Worm (Caenorhabditis elegans) whole organism, L1 larva: Measurements from ENCODE around the gene mec-2.

Source experiments
- F16B12.6 ChIP-seq: fragments of 150-350 bp; optimal IDR thresholded peaks from 2 replicates; lab custom pipeline; 2014; ENCODE audit warnings: missing biosample characterization, missing genetic modification characterization
- Y116A8C.19 ChIP-seq: sonication (generic microtip); optimal IDR thresholded peaks from 2 replicates; lab custom pipeline; 2016; ENCODE audit warnings: missing compliant biosample characterization, missing genetic modification characterization, borderline replicate concordance
- alr-1 ChIP-seq: fragments of 200-800 bp; sonication (Bioruptor generic); optimal IDR thresholded peaks from 2 replicates; lab custom pipeline; 2018; ENCODE audit warnings: borderline replicate concordance, mild to moderate bottlenecking, missing genetic modification characterization, missing compliant biosample characterization
- aly-2 ChIP-seq: fragments of 150-350 bp; optimal IDR thresholded peaks from 2 replicates; lab custom pipeline; 2014; ENCODE audit warnings: missing biosample characterization, missing genetic modification characterization
- ama-1 ChIP-seq: fragments of 150-350 bp; optimal IDR thresholded peaks from 2 replicates; lab custom pipeline; 2014
- blmp-1 ChIP-seq: fragments of 150-350 bp; optimal IDR thresholded peaks from 2 replicates; lab custom pipeline; 2014; ENCODE audit warnings: missing biosample characterization, missing genetic modification characterization
- ceh-63 ChIP-seq: fragments of 200-800 bp; sonication (Bioruptor generic); optimal IDR thresholded peaks from 2 replicates; lab custom pipeline; 2018; ENCODE audit warnings: mild to moderate bottlenecking, missing genetic modification characterization, missing compliant biosample characterization
- ceh-8 ChIP-seq: fragments of 200-800 bp; sonication (Bioruptor generic); optimal IDR thresholded peaks from 2 replicates; lab custom pipeline; 2018; ENCODE audit warnings: mild to moderate bottlenecking, missing genetic modification characterization, moderate library complexity, missing compliant biosample characterization
- ceh-82 ChIP-seq, 3 experiments: fragments of 150-350 bp in 1 of 3; sonication (generic microtip) in 2 of 3; optimal IDR thresholded peaks; 2 replicates each; lab custom pipeline; 2014 to 2017; ENCODE audit warnings: missing biosample characterization in 3 of 3, missing genetic modification characterization in 3 of 3
- ceh-88 ChIP-seq: fragments of 200-800 bp; sonication (Bioruptor generic); IDR thresholded peaks from 2 replicates; pipeline ENCODE4 v1.3.6; 2022; ENCODE audit warnings: missing genetic modification characterization, missing compliant biosample characterization
- ces-1 ChIP-seq: fragments of 150-350 bp; optimal IDR thresholded peaks from 2 replicates; lab custom pipeline; 2014; ENCODE audit warnings: missing biosample characterization, missing genetic modification reagents, missing genetic modification characterization
- dsc-1 ChIP-seq: sonication (generic microtip); optimal IDR thresholded peaks from 2 replicates; lab custom pipeline; 2016; ENCODE audit warnings: mild to moderate bottlenecking, missing genetic modification characterization, missing compliant biosample characterization
- efl-1 ChIP-seq, 4 experiments: fragments of 150-350 bp; optimal IDR thresholded peaks in 3 of 4; peaks in 1 of 4; 1 replicate in 1 of 4; 2 replicates in 3 of 4; lab custom pipeline; 2014; ENCODE audit warnings: missing biosample characterization in 2 of 4, missing genetic modification characterization in 2 of 4, missing genetic modification reagents in 2 of 4
- egl-13 ChIP-seq: sonication (generic microtip); optimal IDR thresholded peaks from 2 replicates; lab custom pipeline; 2016; ENCODE audit warnings: missing genotype, missing genetic modification reagents, missing genetic modification characterization, missing compliant biosample characterization
- egl-27 ChIP-seq, 2 experiments: fragments of 150-350 bp in 1 of 2; sonication (generic microtip); optimal IDR thresholded peaks; 3 replicates each; lab custom pipeline; 2017 to 2018; ENCODE audit warnings: missing biosample characterization in 2 of 2, missing genetic modification characterization in 2 of 2, missing genetic modification reagents in 2 of 2
- elt-3 ChIP-seq, 6 experiments: fragments of 150-350 bp in 1 of 6; sonication (generic microtip); optimal IDR thresholded peaks; 2 replicates each; lab custom pipeline; 2017 to 2018; ENCODE audit warnings: missing biosample characterization in 6 of 6, missing genetic modification characterization in 6 of 6, inconsistent platforms in 1 of 6
- fkh-4 ChIP-seq: sonication (generic microtip); optimal IDR thresholded peaks from 2 replicates; lab custom pipeline; 2016; ENCODE audit warnings: missing compliant biosample characterization, missing genetic modification characterization, borderline replicate concordance
- fkh-8 ChIP-seq: sonication (generic microtip); optimal IDR thresholded peaks from 2 replicates; lab custom pipeline; 2016; ENCODE audit warnings: mild to moderate bottlenecking, missing genetic modification characterization, missing compliant biosample characterization
- grh-1 ChIP-seq: fragments of 200-800 bp; sonication (Bioruptor generic); IDR thresholded peaks from 2 replicates; pipeline ENCODE4 v1.3.6; 2022; ENCODE audit warnings: missing genetic modification reagents, missing genetic modification characterization, missing compliant biosample characterization
- hpl-2 ChIP-seq: fragments of 150-350 bp; optimal IDR thresholded peaks from 2 replicates; lab custom pipeline; 2014; ENCODE audit warnings: missing biosample characterization, missing genetic modification reagents, missing genetic modification characterization
- irx-1 ChIP-seq: sonication (generic microtip); optimal IDR thresholded peaks from 2 replicates; lab custom pipeline; 2016; ENCODE audit warnings: missing genetic modification characterization, missing compliant biosample characterization
- jun-1 ChIP-seq: fragments of 150-350 bp; optimal IDR thresholded peaks from 2 replicates; lab custom pipeline; 2014; ENCODE audit warnings: missing biosample characterization, missing genetic modification reagents, missing genetic modification characterization
- lin-14 ChIP-seq: fragments of 200-800 bp; sonication (Bioruptor generic); optimal IDR thresholded peaks from 2 replicates; lab custom pipeline; 2018; ENCODE audit warnings: mild to moderate bottlenecking, missing genetic modification characterization, moderate library complexity, missing compliant biosample characterization
- lin-15B ChIP-seq: fragments of 150-350 bp; sonication (generic microtip); optimal IDR thresholded peaks from 3 replicates; lab custom pipeline; 2014; ENCODE audit warnings: missing biosample characterization, missing genetic modification characterization
- lir-3 ChIP-seq: sonication (generic microtip); optimal IDR thresholded peaks from 2 replicates; lab custom pipeline; 2016; ENCODE audit warnings: mild to moderate bottlenecking, missing genetic modification characterization, moderate library complexity, missing compliant biosample characterization; ENCODE audit not compliant: poor library complexity
- lsy-2 ChIP-seq, 2 experiments: fragments of 150-350 bp; optimal IDR thresholded peaks; 2 replicates each; lab custom pipeline; 2014; ENCODE audit warnings: missing biosample characterization in 2 of 2, missing genetic modification characterization in 2 of 2
- mab-9 ChIP-seq: fragments of 200-800 bp; sonication (Bioruptor generic); IDR thresholded peaks from 2 replicates; pipeline ENCODE4 v1.3.6; 2022; ENCODE audit warnings: missing genetic modification reagents, missing genetic modification characterization, missing compliant biosample characterization
- mdl-1 ChIP-seq, 2 experiments: fragments of 150-350 bp; optimal IDR thresholded peaks; 2 replicates each; lab custom pipeline; 2014 to 2017; ENCODE audit warnings: missing biosample characterization in 2 of 2, missing genetic modification characterization in 2 of 2, inconsistent platforms in 1 of 2
- mep-1 ChIP-seq: fragments of 150-350 bp; optimal IDR thresholded peaks from 2 replicates; lab custom pipeline; 2014; ENCODE audit warnings: missing biosample characterization, missing genetic modification characterization
- nhr-19 ChIP-seq: fragments of 200-800 bp; sonication (Bioruptor generic); conservative IDR thresholded peaks from 2 replicates; pipeline ENCODE4 v1.3.6; 2022; ENCODE audit warnings: missing genetic modification characterization, missing compliant biosample characterization
- nhr-20 ChIP-seq: sonication (generic microtip); optimal IDR thresholded peaks from 2 replicates; lab custom pipeline; 2016; ENCODE audit warnings: mild to moderate bottlenecking, missing genetic modification characterization, missing compliant biosample characterization
- nhr-237 ChIP-seq: fragments of 150-350 bp; optimal IDR thresholded peaks from 2 replicates; lab custom pipeline; 2014; ENCODE audit warnings: missing biosample characterization, missing genetic modification characterization
- nhr-28 ChIP-seq: fragments of 150-350 bp; optimal IDR thresholded peaks from 2 replicates; lab custom pipeline; 2014; ENCODE audit warnings: missing biosample characterization, missing genetic modification characterization
- nhr-47 ChIP-seq: sonication (generic microtip); optimal IDR thresholded peaks from 2 replicates; lab custom pipeline; 2016; ENCODE audit warnings: mild to moderate bottlenecking, missing genetic modification characterization, moderate library complexity, missing compliant biosample characterization
- nhr-71 ChIP-seq: sonication (generic microtip); optimal IDR thresholded peaks from 2 replicates; lab custom pipeline; 2016; ENCODE audit warnings: mild to moderate bottlenecking, missing genetic modification characterization, moderate library complexity, missing compliant biosample characterization
- nhr-76 ChIP-seq: sonication (generic microtip); optimal IDR thresholded peaks from 2 replicates; lab custom pipeline; 2017; ENCODE audit warnings: missing biosample characterization, missing genetic modification characterization
- nhr-77 ChIP-seq: fragments of 150-350 bp; optimal IDR thresholded peaks from 2 replicates; lab custom pipeline; 2014; ENCODE audit warnings: missing biosample characterization, missing genetic modification characterization
- nhr-85 ChIP-seq: sonication (generic microtip); peaks from one replicate; lab custom pipeline; 2016; ENCODE audit warnings: missing genetic modification characterization, inconsistent platforms, missing compliant biosample characterization
- pag-3 ChIP-seq: sonication (generic microtip); optimal IDR thresholded peaks from 2 replicates; lab custom pipeline; 2017; ENCODE audit warnings: missing genetic modification characterization, mild to moderate bottlenecking, missing compliant biosample characterization, antibody characterized with exemption, borderline replicate concordance; ENCODE audit not compliant: insufficient read depth
- rnt-1 ChIP-seq: sonication (generic microtip); optimal IDR thresholded peaks from 2 replicates; lab custom pipeline; 2016; ENCODE audit warnings: mild to moderate bottlenecking, missing genetic modification characterization, moderate library complexity, missing compliant biosample characterization
- skn-1 ChIP-seq: fragments of 150-350 bp; optimal IDR thresholded peaks from 2 replicates; lab custom pipeline; 2014; ENCODE audit warnings: missing biosample characterization, missing genetic modification characterization
- snpc-4 ChIP-seq: fragments of 150-350 bp; optimal IDR thresholded peaks from 2 replicates; lab custom pipeline; 2014; ENCODE audit warnings: missing biosample characterization, missing genetic modification characterization
- snu-23 ChIP-seq: sonication (generic microtip); optimal IDR thresholded peaks from 2 replicates; lab custom pipeline; 2016; ENCODE audit warnings: missing genetic modification characterization, missing compliant biosample characterization
- sox-4 ChIP-seq: sonication (generic microtip); optimal IDR thresholded peaks from 2 replicates; lab custom pipeline; 2016; ENCODE audit warnings: missing genetic modification characterization, missing compliant biosample characterization
- swsn-7 ChIP-seq: sonication (generic microtip); optimal IDR thresholded peaks from 2 replicates; lab custom pipeline; 2016; ENCODE audit warnings: missing genetic modification characterization, missing compliant biosample characterization
- tbx-2 ChIP-seq: sonication (generic microtip); optimal IDR thresholded peaks from 2 replicates; lab custom pipeline; 2016; ENCODE audit warnings: missing genetic modification characterization, missing compliant biosample characterization
- tlp-1 ChIP-seq: fragments of 150-350 bp; optimal IDR thresholded peaks from 2 replicates; lab custom pipeline; 2014; ENCODE audit warnings: missing biosample characterization, missing genetic modification characterization
- unc-62 ChIP-seq: fragments of 150-350 bp; optimal IDR thresholded peaks from 2 replicates; lab custom pipeline; 2014; ENCODE audit warnings: missing biosample characterization, missing genetic modification reagents, missing genetic modification characterization
- unc-86 ChIP-seq: sonication (generic microtip); optimal IDR thresholded peaks from 2 replicates; lab custom pipeline; 2016; ENCODE audit warnings: missing genetic modification characterization, missing compliant biosample characterization
- unc-98 ChIP-seq: fragments of 200-800 bp; sonication (Bioruptor generic); IDR thresholded peaks from 2 replicates; pipeline ENCODE4 v1.3.6; 2022; ENCODE audit warnings: missing genetic modification characterization, missing compliant biosample characterization
- vab-15 ChIP-seq: sonication (generic microtip); optimal IDR thresholded peaks from 2 replicates; lab custom pipeline; 2017; ENCODE audit warnings: missing genotype, mild to moderate bottlenecking, missing genetic modification characterization, missing compliant biosample characterization
- xbp-1 ChIP-seq: sonication (generic microtip); optimal IDR thresholded peaks from 2 replicates; lab custom pipeline; 2016; ENCODE audit warnings: missing genetic modification characterization, missing compliant biosample characterization
- zag-1 ChIP-seq: fragments of 150-350 bp; optimal IDR thresholded peaks from 2 replicates; lab custom pipeline; 2014; ENCODE audit warnings: missing biosample characterization, missing genetic modification characterization

The mec-2 gene

ce11 chrX:5591830-5592229, 24.3 kb downstream of the mec-2 start:
- TF ChIP-seq unc-98 (GFP tag; lab: Robert Waterston, UW), result no peak
- no peak for TF ChIP-seq nhr-237
- peak; percentile 29 for TF ChIP-seq mep-1 (tag; lab: Kevin White, UChicago)
- TF ChIP-seq nhr-20 (tag; lab: Kevin White, UChicago), result peak; percentile 56
- peak; percentile 61 for TF ChIP-seq unc-86 (tag; lab: Kevin White, UChicago)
- TF ChIP-seq nhr-28 (tag; lab: Kevin White, UChicago), result no peak
- peak; percentile 11 to 22 for TF ChIP-seq lsy-2 (tag; optimal IDR thresholded peaks at IDR 0.05; lab: Kevin White, UChicago)
- no peak for TF ChIP-seq Y116A8C.19 (tag; lab: Kevin White, UChicago)
- no peak for TF ChIP-seq F16B12.6 (tag; lab: Kevin White, UChicago)
- no peak for TF ChIP-seq tlp-1 (tag; lab: Kevin White, UChicago)
- TF ChIP-seq grh-1 (GFP tag; lab: Robert Waterston, UW), result no peak
- TF ChIP-seq xbp-1 (tag; lab: Kevin White, UChicago), result peak; percentile 46
- TF ChIP-seq ceh-82 (tag; optimal IDR thresholded peaks at IDR 0.05; lab: Kevin White, UChicago), result peak in 1 of 3 experiments; percentile 29
- TF ChIP-seq pag-3 (tag; lab: Kevin White, UChicago), result no peak
- TF ChIP-seq skn-1 (tag; lab: Kevin White, UChicago), result peak; percentile 9
- peak; percentile 76 for TF ChIP-seq nhr-71
- TF ChIP-seq irx-1, result no peak
- peak; percentile 47 for TF ChIP-seq egl-13
- TF ChIP-seq jun-1 (tag; lab: Kevin White, UChicago), result no peak
- peak; percentile 53 for TF ChIP-seq nhr-47 (tag; lab: Kevin White, UChicago)
- peak; percentile 8 for TF ChIP-seq fkh-4 (tag; lab: Kevin White, UChicago)
- TF ChIP-seq vab-15 (tag; lab: Kevin White, UChicago), result no peak
- TF ChIP-seq ceh-8 (GFP tag; lab: Kevin White, UChicago), result no peak
- TF ChIP-seq ceh-88 (GFP tag; lab: Robert Waterston, UW), result no peak
- peak; percentile 86 for TF ChIP-seq lin-14 (GFP tag; lab: Kevin White, UChicago)
- no peak for TF ChIP-seq snpc-4 (tag; lab: Kevin White, UChicago)
- no peak for TF ChIP-seq ama-1 (lab: Kevin White, UChicago)
- no peak for TF ChIP-seq mab-9 (GFP tag; lab: Robert Waterston, UW)
- no peak for TF ChIP-seq ces-1
- TF ChIP-seq snu-23 (GFP tag; lab: Kevin White, UChicago), result peak; percentile 64
- no peak for TF ChIP-seq unc-62
- TF ChIP-seq zag-1 (tag; lab: Kevin White, UChicago), result no peak
- peak; percentile 89 for TF ChIP-seq blmp-1 (tag; lab: Kevin White, UChicago)
- peak in 1 of 2 experiments; percentile 32 for TF ChIP-seq efl-1 (optimal IDR thresholded peaks at IDR 0.05; lab: Kevin White, UChicago)
- TF ChIP-seq efl-1 (GFP tag; optimal IDR thresholded peaks at IDR 0.05 in 1 of 2; lab: Kevin White, UChicago), result no peak
- no peak for TF ChIP-seq hpl-2 (GFP tag; lab: Kevin White, UChicago)
- peak; percentile 49 for TF ChIP-seq dsc-1 (tag; lab: Kevin White, UChicago)
- peak; percentile 29 for TF ChIP-seq fkh-8 (tag; lab: Kevin White, UChicago)
- TF ChIP-seq alr-1, result no peak
- TF ChIP-seq nhr-19 (GFP tag; lab: Robert Waterston, UW), result peak; percentile 50
- no peak for TF ChIP-seq aly-2 (tag; lab: Kevin White, UChicago)
- TF ChIP-seq egl-27 (tag; optimal IDR thresholded peaks at IDR 0.05; lab: Kevin White, UChicago), result no peak
- TF ChIP-seq rnt-1 (tag; lab: Kevin White, UChicago), result peak; percentile 64
- TF ChIP-seq swsn-7 (tag; lab: Kevin White, UChicago), result peak; percentile 48
- TF ChIP-seq sox-4, result no peak
- no peak for TF ChIP-seq lin-15B
- no peak for TF ChIP-seq ceh-63 (GFP tag; lab: Kevin White, UChicago)
- peak; percentile 47 for TF ChIP-seq nhr-85
- no peak for TF ChIP-seq lir-3 (tag; lab: Kevin White, UChicago)
- TF ChIP-seq elt-3 (tag; optimal IDR thresholded peaks at IDR 0.05; lab: Kevin White, UChicago), result no peak
- peak; percentile 54 for TF ChIP-seq tbx-2
- TF ChIP-seq mdl-1 (tag; optimal IDR thresholded peaks at IDR 0.05; lab: Kevin White, UChicago), result peak in 1 of 2 experiments; percentile 36
- TF ChIP-seq nhr-76 (tag; lab: Kevin White, UChicago), result no peak
- TF ChIP-seq nhr-77 (tag; lab: Kevin White, UChicago), result no peak
